Worm (Caenorhabditis elegans) whole organism, young adult: ENCODE results near the gene W03C9.2.
A peak's percentile ranks its signal among the peaks of the same experiment; 100 is the strongest.

ENCODE experiments used
- F23B12.7 ChIP-seq: sonication (generic microtip); optimal IDR thresholded peaks from 2 replicates; lab custom pipeline; 2017; ENCODE audit warnings: missing genetic modification characterization, mild to moderate bottlenecking, missing compliant biosample characterization, antibody characterized with exemption, moderate library complexity; ENCODE audit not compliant: insufficient read depth
- F33H1.4 ChIP-seq: fragments of 200-800 bp; sonication (Bioruptor generic); IDR thresholded peaks from 2 replicates; pipeline ENCODE4 v1.3.6; 2022; ENCODE audit warnings: missing genetic modification reagents, missing genetic modification characterization, missing compliant biosample characterization
- F39B2.1 ChIP-seq: fragments of 200-800 bp; sonication (Bioruptor generic); IDR thresholded peaks from 2 replicates; pipeline ENCODE4 v1.3.6; 2022; ENCODE audit warnings: missing genetic modification reagents, missing genetic modification characterization, missing compliant biosample characterization
- F57A8.1 ChIP-seq: fragments of 200-800 bp; sonication (Bioruptor generic); optimal IDR thresholded peaks from 2 replicates; lab custom pipeline; 2018; ENCODE audit warnings: mild to moderate bottlenecking, missing genetic modification characterization, moderate library complexity, missing compliant biosample characterization
- F57C9.4 ChIP-seq: sonication (generic microtip); optimal IDR thresholded peaks from 2 replicates; lab custom pipeline; 2017; ENCODE audit warnings: mild to moderate bottlenecking, missing genetic modification characterization, missing compliant biosample characterization
- Y53G8AR.9 ChIP-seq: fragments of 200-800 bp; sonication (Bioruptor generic); conservative IDR thresholded peaks from 2 replicates; pipeline ENCODE4 v1.3.6; 2022; ENCODE audit warnings: missing genetic modification reagents, missing genetic modification characterization, missing compliant biosample characterization
- Y56A3A.18 ChIP-seq: fragments of 200-800 bp; sonication (Bioruptor generic); IDR thresholded peaks from 2 replicates; pipeline ENCODE4 v1.3.6; 2022; ENCODE audit warnings: missing genetic modification reagents, missing genetic modification characterization, missing compliant biosample characterization
- Y79H2A.3 ChIP-seq: fragments of 200-800 bp; sonication (Bioruptor generic); conservative IDR thresholded peaks from 2 replicates; pipeline ENCODE4 v1.3.6; 2022; ENCODE audit warnings: missing genetic modification reagents, missing genetic modification characterization, missing compliant biosample characterization
- Y95B8A.8 ChIP-seq: fragments of 200-800 bp; sonication (Bioruptor generic); IDR thresholded peaks from 2 replicates; pipeline ENCODE4 v1.3.6; 2022; ENCODE audit warnings: missing genetic modification reagents, missing genetic modification characterization, missing compliant biosample characterization
- ZK185.1 ChIP-seq: sonication (generic microtip); optimal IDR thresholded peaks from 2 replicates; lab custom pipeline; 2016; ENCODE audit warnings: mild to moderate bottlenecking, missing genetic modification characterization, missing compliant biosample characterization; ENCODE audit not compliant: poor library complexity, severe bottlenecking
- akir-1 ChIP-seq: fragments of 200-800 bp; sonication (Bioruptor generic); optimal IDR thresholded peaks from 2 replicates; lab custom pipeline; 2018; ENCODE audit warnings: mild to moderate bottlenecking, missing genetic modification characterization, moderate library complexity, missing compliant biosample characterization
- aptf-2 ChIP-seq: fragments of 200-800 bp; sonication (Bioruptor generic); conservative IDR thresholded peaks from 2 replicates; pipeline ENCODE4 v1.3.6; 2022; ENCODE audit warnings: missing genetic modification reagents, missing genetic modification characterization, missing compliant biosample characterization
- aptf-3 ChIP-seq: fragments of 200-800 bp; sonication (Bioruptor generic); IDR thresholded peaks from 2 replicates; pipeline ENCODE4 v1.3.6; 2022; ENCODE audit warnings: missing genetic modification characterization, missing compliant biosample characterization
- atf-7 ChIP-seq: sonication (generic microtip); optimal IDR thresholded peaks from 2 replicates; lab custom pipeline; 2017; ENCODE audit warnings: mild to moderate bottlenecking, missing genetic modification characterization, missing compliant biosample characterization
- athp-1 ChIP-seq: sonication (generic microtip); optimal IDR thresholded peaks from 2 replicates; lab custom pipeline; 2017; ENCODE audit warnings: mild to moderate bottlenecking, missing genetic modification characterization, missing compliant biosample characterization
- attf-3 ChIP-seq: fragments of 200-800 bp; sonication (Bioruptor generic); conservative IDR thresholded peaks from 2 replicates; pipeline ENCODE4 v1.3.6; 2022; ENCODE audit warnings: missing genetic modification reagents, missing genetic modification characterization, missing compliant biosample characterization
- bed-2 ChIP-seq: fragments of 200-800 bp; sonication (Bioruptor generic); IDR thresholded peaks from 2 replicates; pipeline ENCODE4 v1.3.6; 2022; ENCODE audit warnings: missing genetic modification reagents, missing genetic modification characterization, missing compliant biosample characterization
- ccch-3 ChIP-seq: fragments of 200-800 bp; sonication (Bioruptor generic); optimal IDR thresholded peaks from 2 replicates; lab custom pipeline; 2018; ENCODE audit warnings: mild to moderate bottlenecking, missing genetic modification characterization, missing compliant biosample characterization
- cebp-1 ChIP-seq, 2 experiments: fragments of 200-800 bp in 1 of 2; sonication (Bioruptor generic) in 1 of 2; sonication (generic microtip) in 1 of 2; IDR thresholded peaks in 1 of 2; optimal IDR thresholded peaks in 1 of 2; 2 replicates each; pipeline versions ENCODE4 v1.3.6 to Lab custom; 2017 to 2022; ENCODE audit warnings: missing compliant biosample characterization in 2 of 2, missing genetic modification characterization in 2 of 2, mild to moderate bottlenecking in 1 of 2, missing genetic modification reagents in 1 of 2, moderate library complexity in 1 of 2
- cebp-2 ChIP-seq: fragments of 200-800 bp; sonication (Bioruptor generic); IDR thresholded peaks from 2 replicates; pipeline ENCODE4 v1.3.6; 2022; ENCODE audit warnings: missing genetic modification characterization, missing compliant biosample characterization
- ceh-79 ChIP-seq: sonication (generic microtip); optimal IDR thresholded peaks from 2 replicates; lab custom pipeline; 2017; ENCODE audit warnings: mild to moderate bottlenecking, missing genetic modification characterization, missing compliant biosample characterization
- fkh-3 ChIP-seq: sonication (generic microtip); optimal IDR thresholded peaks from 2 replicates; lab custom pipeline; 2016; ENCODE audit warnings: mild to moderate bottlenecking, missing genetic modification characterization, missing compliant biosample characterization
- hmg-1.2 ChIP-seq: fragments of 200-800 bp; sonication (Bioruptor generic); IDR thresholded peaks from 2 replicates; pipeline ENCODE4 v1.3.6; 2022; ENCODE audit warnings: missing genetic modification reagents, missing genetic modification characterization, missing compliant biosample characterization
- hsf-1 ChIP-seq: fragments of 200-800 bp; sonication (Bioruptor generic); IDR thresholded peaks from 2 replicates; pipeline ENCODE4 v1.3.6; 2022; ENCODE audit warnings: missing genetic modification reagents, missing genetic modification characterization, missing compliant biosample characterization
- let-607 ChIP-seq, 2 experiments: fragments of 200-800 bp in 1 of 2; sonication (Bioruptor generic) in 1 of 2; sonication (generic microtip) in 1 of 2; optimal IDR thresholded peaks; 2 replicates each; lab custom pipeline; 2016 to 2018; ENCODE audit warnings: mild to moderate bottlenecking in 2 of 2, missing compliant biosample characterization in 2 of 2, missing genetic modification characterization in 2 of 2, moderate library complexity in 2 of 2, missing genotype in 1 of 2
- lin-26 ChIP-seq: fragments of 200-800 bp; sonication (Bioruptor generic); IDR thresholded peaks from 2 replicates; pipeline ENCODE4 v1.3.6; 2022; ENCODE audit warnings: missing genetic modification reagents, missing genetic modification characterization, missing compliant biosample characterization
- lin-35 ChIP-seq, 3 experiments: fragments of 150-350 bp in 2 of 3; sonication (generic microtip) in 1 of 3; optimal IDR thresholded peaks; 2 replicates each; lab custom pipeline; 2014 to 2018; ENCODE audit warnings: missing biosample characterization in 3 of 3, missing genetic modification characterization in 3 of 3, missing genetic modification reagents in 3 of 3
- lin-40 ChIP-seq: sonication (generic microtip); optimal IDR thresholded peaks from 2 replicates; lab custom pipeline; 2016; ENCODE audit warnings: missing genetic modification characterization, mild to moderate bottlenecking, missing compliant biosample characterization, missing genotype, missing genetic modification reagents
- lir-1 ChIP-seq: fragments of 200-800 bp; sonication (Bioruptor generic); conservative IDR thresholded peaks from 2 replicates; pipeline ENCODE4 v1.3.6; 2022; ENCODE audit warnings: missing genetic modification reagents, missing genetic modification characterization, missing compliant biosample characterization
- madf-10 ChIP-seq: sonication (generic microtip); optimal IDR thresholded peaks from 2 replicates; lab custom pipeline; 2016; ENCODE audit warnings: mild to moderate bottlenecking, missing genetic modification characterization, missing compliant biosample characterization
- madf-6 ChIP-seq: fragments of 200-800 bp; sonication (Bioruptor generic); IDR thresholded peaks from 2 replicates; pipeline ENCODE4 v1.3.6; 2022; ENCODE audit warnings: missing genetic modification reagents, missing genetic modification characterization, missing compliant biosample characterization
- mxl-1 ChIP-seq: sonication (generic microtip); optimal IDR thresholded peaks from 2 replicates; lab custom pipeline; 2016; ENCODE audit warnings: missing genetic modification characterization, missing compliant biosample characterization
- nfyb-1 ChIP-seq: fragments of 200-800 bp; sonication (Bioruptor generic); IDR thresholded peaks from 2 replicates; pipeline ENCODE4 v1.3.6; 2022; ENCODE audit warnings: missing genetic modification reagents, missing genetic modification characterization, missing compliant biosample characterization
- nhr-27 ChIP-seq: fragments of 200-800 bp; sonication (Bioruptor generic); optimal IDR thresholded peaks from 2 replicates; lab custom pipeline; 2018; ENCODE audit warnings: mild to moderate bottlenecking, missing genetic modification characterization, moderate library complexity, missing compliant biosample characterization
- nhr-80 ChIP-seq: sonication (generic microtip); optimal IDR thresholded peaks from 2 replicates; lab custom pipeline; 2016; ENCODE audit warnings: missing genetic modification characterization, missing compliant biosample characterization
- pbrm-1 ChIP-seq: fragments of 200-800 bp; sonication (Bioruptor generic); IDR thresholded peaks from 2 replicates; pipeline ENCODE4 v1.3.6; 2022; ENCODE audit warnings: missing genetic modification reagents, missing genetic modification characterization, missing compliant biosample characterization
- rcor-1 ChIP-seq: fragments of 200-800 bp; sonication (Bioruptor generic); IDR thresholded peaks from 2 replicates; pipeline ENCODE4 v1.3.6; 2022; ENCODE audit warnings: missing genetic modification reagents, missing genetic modification characterization, missing compliant biosample characterization
- rec-8 ChIP-seq, 2 experiments: sonication (generic microtip); optimal IDR thresholded peaks; 2 replicates each; lab custom pipeline; 2016; ENCODE audit warnings: mild to moderate bottlenecking in 2 of 2, missing genetic modification characterization in 2 of 2, missing genetic modification reagents in 2 of 2, missing genotype in 2 of 2, missing biosample characterization in 1 of 2, missing compliant biosample characterization in 1 of 2, moderate library complexity in 1 of 2
- rpc-1 ChIP-seq, 2 experiments: fragments of 150-350 bp in 1 of 2; sonication (generic microtip) in 1 of 2; optimal IDR thresholded peaks; 2 replicates each; lab custom pipeline; 2014 to 2018; ENCODE audit warnings: missing biosample characterization in 1 of 2, missing genetic modification characterization in 1 of 2, missing genetic modification reagents in 1 of 2, missing genotype in 1 of 2
- sdz-38 ChIP-seq: sonication (generic microtip); optimal IDR thresholded peaks from 2 replicates; lab custom pipeline; 2016; ENCODE audit warnings: missing genotype, missing genetic modification characterization, missing compliant biosample characterization
- tbp1 ChIP-seq: fragments of 200-800 bp; sonication (Bioruptor generic); optimal IDR thresholded peaks from 2 replicates; lab custom pipeline; 2018; ENCODE audit warnings: mild to moderate bottlenecking, missing genetic modification characterization, missing compliant biosample characterization
- tbx-9 ChIP-seq: sonication (generic microtip); optimal IDR thresholded peaks from 2 replicates; lab custom pipeline; 2016; ENCODE audit warnings: borderline replicate concordance, missing genetic modification characterization, inconsistent platforms, missing compliant biosample characterization
- unc-130 ChIP-seq: sonication (generic microtip); optimal IDR thresholded peaks from 2 replicates; lab custom pipeline; 2016; ENCODE audit warnings: missing genetic modification reagents, missing genetic modification characterization, missing compliant biosample characterization
- zfh-2 ChIP-seq: fragments of 200-800 bp; sonication (Bioruptor generic); conservative IDR thresholded peaks from 2 replicates; pipeline ENCODE4 v1.3.6; 2022; ENCODE audit warnings: missing genetic modification reagents, missing genetic modification characterization, missing compliant biosample characterization
- ztf-28 ChIP-seq: fragments of 200-800 bp; sonication (Bioruptor generic); IDR thresholded peaks from 2 replicates; pipeline ENCODE4 v1.3.6; 2022; ENCODE audit warnings: missing genetic modification reagents, missing genetic modification characterization, missing compliant biosample characterization
- ztf-3 ChIP-seq: fragments of 200-800 bp; sonication (Bioruptor generic); optimal IDR thresholded peaks from 2 replicates; lab custom pipeline; 2018; ENCODE audit warnings: mild to moderate bottlenecking, missing genetic modification characterization, missing compliant biosample characterization

The W03C9.2 gene

DNA sequence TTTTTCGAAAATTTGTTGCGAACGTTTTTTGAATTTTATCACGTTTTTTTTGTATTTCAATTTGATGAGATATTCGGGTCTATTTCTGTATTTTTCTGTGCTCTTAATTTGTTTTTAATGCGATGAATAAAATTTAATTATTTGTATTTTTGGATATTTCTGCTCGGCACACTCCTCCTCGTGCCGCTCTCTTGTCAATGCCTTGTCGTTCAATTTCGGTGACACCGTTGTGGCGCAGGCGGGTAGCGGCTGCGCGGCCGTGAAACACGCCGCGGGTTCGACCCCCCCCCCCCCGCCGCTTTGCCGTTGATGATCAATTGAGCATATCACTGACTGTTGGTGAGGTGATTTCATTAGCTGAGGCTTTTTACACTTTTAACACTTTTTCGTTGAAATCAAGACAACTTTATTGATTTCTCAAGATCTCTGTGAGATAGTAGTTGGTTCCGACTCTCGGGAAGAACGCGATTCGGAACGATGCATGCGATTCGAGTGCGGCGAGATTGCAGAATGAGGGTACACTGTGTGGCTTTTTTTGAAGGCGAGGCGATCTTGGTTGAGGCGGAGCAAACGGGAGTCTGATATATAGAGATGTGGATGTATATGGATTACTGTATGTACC, 1.5 kb upstream of the W03C9.2 start (continued):
- peak; percentile 100 for TF ChIP-seq cebp-2 (GFP tag; lab: Robert Waterston, UW)
- peak; percentile 99 for TF ChIP-seq F57A8.1 (GFP tag; lab: Kevin White, UChicago)
- TF ChIP-seq mxl-1 (tag; lab: Kevin White, UChicago), result peak; percentile 98
- peak; percentile 100 for TF ChIP-seq zfh-2 (GFP tag; lab: Robert Waterston, UW)
- peak; percentile 84 for TF ChIP-seq ztf-3 (GFP tag; lab: Kevin White, UChicago)
- TF ChIP-seq ztf-28, result peak; percentile 98
- peak; percentile 93 for TF ChIP-seq rcor-1 (GFP tag; lab: Robert Waterston, UW)
- TF ChIP-seq F33H1.4 (GFP tag; lab: Robert Waterston, UW), result peak; percentile 76
- peak in 2 of 3 experiments; percentile 46 to 55 for TF ChIP-seq lin-35 (GFP tag; optimal IDR thresholded peaks at IDR 0.05; lab: Kevin White, UChicago)
- TF ChIP-seq ccch-3 (GFP tag; lab: Kevin White, UChicago), result peak; percentile 80
- peak; percentile 92 for TF ChIP-seq madf-10 (tag; lab: Kevin White, UChicago)
- TF ChIP-seq hsf-1 (GFP tag; lab: Robert Waterston, UW), result peak; percentile 82
- TF ChIP-seq rec-8 (tag; optimal IDR thresholded peaks at IDR 0.05; lab: Kevin White, UChicago), result peak; percentile 96 to 99
- TF ChIP-seq F39B2.1 (GFP tag; lab: Robert Waterston, UW), result peak; percentile 92
- TF ChIP-seq lir-1 (GFP tag; lab: Robert Waterston, UW), result peak; percentile 85
- TF ChIP-seq athp-1, result peak; percentile 98
- peak; percentile 96 for TF ChIP-seq Y56A3A.18 (GFP tag; lab: Robert Waterston, UW)
- TF ChIP-seq aptf-3 (GFP tag; lab: Robert Waterston, UW), result peak; percentile 95
- TF ChIP-seq bed-2 (GFP tag; lab: Robert Waterston, UW), result peak; percentile 92
- TF ChIP-seq nfyb-1, result peak; percentile 97
- peak; percentile 100 for TF ChIP-seq tbp1
- TF ChIP-seq let-607 (tag; optimal IDR thresholded peaks at IDR 0.05; lab: Kevin White, UChicago), result peak; percentile 71 to 81
- TF ChIP-seq ZK185.1 (tag; lab: Kevin White, UChicago), result peak; percentile 93
- peak; percentile 99 for TF ChIP-seq fkh-3 (tag; lab: Kevin White, UChicago)
- peak; percentile 97 for TF ChIP-seq ceh-79 (tag; lab: Kevin White, UChicago)
- TF ChIP-seq nhr-80 (tag; lab: Kevin White, UChicago), result peak; percentile 71
- peak; percentile 93 for TF ChIP-seq atf-7
- peak; percentile 85 for TF ChIP-seq attf-3
- TF ChIP-seq tbx-9, result peak; percentile 97
- peak; percentile 92 for TF ChIP-seq hmg-1.2 (GFP tag; lab: Robert Waterston, UW)
- peak; percentile 89 for TF ChIP-seq rpc-1 (optimal IDR thresholded peaks at IDR 0.05; lab: Kevin White, UChicago)
- peak; percentile 96 for TF ChIP-seq rpc-1 (tag; optimal IDR thresholded peaks at IDR 0.05; lab: Kevin White, UChicago)
- TF ChIP-seq Y53G8AR.9 (GFP tag; lab: Robert Waterston, UW), result peak; percentile 88
- TF ChIP-seq F23B12.7 (tag; lab: Kevin White, UChicago), result peak; percentile 82
- peak; percentile 93 for TF ChIP-seq pbrm-1 (GFP tag; lab: Robert Waterston, UW)
- TF ChIP-seq unc-130 (GFP tag; lab: Kevin White, UChicago), result peak; percentile 95
- peak; percentile 100 for TF ChIP-seq lin-26
- peak; percentile 88 for TF ChIP-seq cebp-1 (GFP tag; IDR thresholded peaks at IDR 0.05; lab: Robert Waterston, UW)
- peak; percentile 95 for TF ChIP-seq cebp-1 (tag; optimal IDR thresholded peaks at IDR 0.05; lab: Kevin White, UChicago)
- TF ChIP-seq sdz-38, result peak; percentile 60
- TF ChIP-seq akir-1, result peak; percentile 75
- TF ChIP-seq madf-6, result peak; percentile 90
- TF ChIP-seq F57C9.4 (tag; lab: Kevin White, UChicago), result peak; percentile 92
- TF ChIP-seq Y79H2A.3, result peak; percentile 94
- peak; percentile 99 for TF ChIP-seq nhr-27
- TF ChIP-seq lin-40 (tag; lab: Kevin White, UChicago), result peak; percentile 85
- peak; percentile 94 for TF ChIP-seq Y95B8A.8 (GFP tag; lab: Robert Waterston, UW)
- peak; percentile 68; the same call in 1 of the 2 replicates for TF ChIP-seq aptf-2 (GFP tag; lab: Robert Waterston, UW)
